Worm (Caenorhabditis elegans) whole organism, early embryonic: ENCODE measurements around the gene C13G3.1.

Experiments used
- B0310.2 ChIP-seq: sonication (generic microtip); optimal IDR thresholded peaks from 2 replicates; lab custom pipeline; 2016; ENCODE audit warnings: mild to moderate bottlenecking, missing genetic modification characterization, missing compliant biosample characterization
- F13C5.2 ChIP-seq: sonication (generic microtip); optimal IDR thresholded peaks from 2 replicates; lab custom pipeline; 2017; ENCODE audit warnings: mild to moderate bottlenecking, missing genetic modification characterization, inconsistent platforms, missing compliant biosample characterization
- aly-1 ChIP-seq: sonication (generic microtip); optimal IDR thresholded peaks from 2 replicates; lab custom pipeline; 2016; ENCODE audit warnings: missing genetic modification characterization, missing compliant biosample characterization
- ama-1 ChIP-seq: fragments of 150-350 bp; optimal IDR thresholded peaks from 2 replicates; lab custom pipeline; 2014
- ceh-13 ChIP-seq: fragments of 200-800 bp; sonication (Bioruptor generic); optimal IDR thresholded peaks from 2 replicates; lab custom pipeline; 2018; ENCODE audit warnings: mild to moderate bottlenecking, missing genetic modification characterization, missing compliant biosample characterization
- ceh-36 ChIP-seq: sonication (generic microtip); optimal IDR thresholded peaks from 2 replicates; lab custom pipeline; 2016; ENCODE audit warnings: missing genetic modification characterization, inconsistent platforms, missing compliant biosample characterization
- ets-7 ChIP-seq: sonication (generic microtip); optimal IDR thresholded peaks from 2 replicates; lab custom pipeline; 2016; ENCODE audit warnings: missing genotype, missing genetic modification characterization, missing compliant biosample characterization
- flt-1 ChIP-seq: fragments of 200-800 bp; sonication (Bioruptor generic); IDR thresholded peaks from 2 replicates; pipeline ENCODE4 v1.3.6; 2022; ENCODE audit warnings: missing genetic modification characterization, missing compliant biosample characterization
- hmbx-1 ChIP-seq: sonication (generic microtip); optimal IDR thresholded peaks from 2 replicates; lab custom pipeline; 2016; ENCODE audit warnings: mild to moderate bottlenecking, missing genetic modification characterization, missing compliant biosample characterization
- hmg-4 ChIP-seq: fragments of 200-800 bp; sonication (Bioruptor generic); optimal IDR thresholded peaks from 2 replicates; lab custom pipeline; 2018; ENCODE audit warnings: mild to moderate bottlenecking, missing genetic modification characterization, missing compliant biosample characterization
- hnd-1 ChIP-seq: sonication (generic microtip); optimal IDR thresholded peaks from 2 replicates; lab custom pipeline; 2016; ENCODE audit warnings: missing genetic modification characterization, missing compliant biosample characterization
- pes-1 ChIP-seq: fragments of 200-800 bp; sonication (Bioruptor generic); IDR thresholded peaks from 2 replicates; pipeline ENCODE4 v1.3.6; 2022; ENCODE audit warnings: missing genetic modification reagents, missing genetic modification characterization, missing compliant biosample characterization
- scrt-1 ChIP-seq: fragments of 200-800 bp; sonication (Bioruptor generic); IDR thresholded peaks from 2 replicates; pipeline ENCODE4 v1.3.6; 2022; ENCODE audit warnings: missing genetic modification characterization, missing compliant biosample characterization
- sea-1 ChIP-seq: fragments of 200-800 bp; sonication (Bioruptor generic); conservative IDR thresholded peaks from 2 replicates; pipeline ENCODE4 v1.3.6; 2022; ENCODE audit warnings: missing genetic modification characterization, missing compliant biosample characterization
- tbx-11 ChIP-seq: fragments of 200-800 bp; sonication (Bioruptor generic); IDR thresholded peaks from 2 replicates; pipeline ENCODE4 v1.3.6; 2022; ENCODE audit warnings: missing genetic modification characterization, missing compliant biosample characterization
- tbx-37 ChIP-seq: fragments of 200-800 bp; sonication (Bioruptor generic); conservative IDR thresholded peaks from 2 replicates; pipeline ENCODE4 v1.3.6; 2022; ENCODE audit warnings: missing genetic modification reagents, missing genetic modification characterization, missing compliant biosample characterization
- tra-4 ChIP-seq: sonication (generic microtip); optimal IDR thresholded peaks from 2 replicates; lab custom pipeline; 2017; ENCODE audit warnings: missing genetic modification characterization, missing compliant biosample characterization

Gene C13G3.1

DNA sequence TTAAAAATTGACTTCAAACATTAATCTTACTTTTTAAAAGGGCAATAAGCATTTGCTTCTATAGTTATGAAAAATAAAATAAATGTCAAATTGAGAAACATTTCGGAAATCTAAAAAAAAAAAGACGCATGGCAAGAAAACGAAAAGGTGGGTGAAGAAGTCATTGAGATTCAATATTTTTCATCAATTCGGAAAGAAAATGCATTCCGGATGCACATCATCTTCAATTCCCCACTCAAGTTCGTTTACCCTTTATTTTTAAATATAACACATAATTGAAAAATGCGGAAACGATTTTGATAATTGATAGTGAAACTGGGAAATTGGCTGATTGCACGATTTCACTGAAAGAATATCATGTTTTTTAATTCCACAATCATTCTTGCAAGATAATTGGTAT lies 9.8 kb downstream of the C13G3.1 start, which contains the start of gene F53B7.4:
Gene F53B7.4, minus strand, starts transcription at position 101 of the 400 bp plus-strand sequence.
- no peak for TF ChIP-seq scrt-1 (GFP tag; lab: Robert Waterston, UW)
- no peak for TF ChIP-seq flt-1 (GFP tag; lab: Robert Waterston, UW)
- no peak for TF ChIP-seq tbx-11
- no peak for TF ChIP-seq hmbx-1
- no peak for TF ChIP-seq ets-7 (tag; lab: Kevin White, UChicago)
- TF ChIP-seq ceh-36 (tag; lab: Kevin White, UChicago) = no peak
- TF ChIP-seq F13C5.2 (tag; lab: Kevin White, UChicago) = no peak
- TF ChIP-seq sea-1 (GFP tag; lab: Robert Waterston, UW) = no peak
- TF ChIP-seq ceh-13 (GFP tag; lab: Kevin White, UChicago) = no peak
- TF ChIP-seq tra-4 (tag; lab: Kevin White, UChicago) = no peak

DNA sequence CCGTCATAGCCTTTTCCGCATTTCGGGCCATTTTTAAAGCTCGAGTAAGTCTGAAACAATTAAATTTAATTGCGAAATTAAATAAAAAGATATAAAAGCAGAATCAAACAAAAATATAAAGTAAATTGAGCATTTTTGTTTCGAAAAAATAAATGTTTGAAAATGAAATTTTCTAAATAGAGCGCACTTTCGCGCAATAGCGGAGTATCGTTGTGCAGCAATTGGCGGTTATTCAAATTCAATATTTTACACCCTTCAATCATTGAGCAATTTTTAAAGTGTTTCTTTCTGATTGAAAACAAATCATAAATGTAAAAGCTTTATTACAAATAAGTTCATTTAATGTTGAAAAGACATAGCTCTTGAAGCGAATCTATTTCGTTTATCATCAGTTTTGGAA lies 11.6 kb downstream of the C13G3.1 start, which contains the start of gene isy-1:
Gene isy-1, minus strand, starts transcription at position 50 of the 400 bp plus-strand sequence.
- no peak for TF ChIP-seq tbx-11
- no peak for TF ChIP-seq pes-1 (GFP tag; lab: Robert Waterston, UW)
- peak; percentile 23 for TF ChIP-seq F13C5.2 (tag; lab: Kevin White, UChicago)

- no peak for TF ChIP-seq flt-1 (GFP tag; lab: Robert Waterston, UW)
- no peak for TF ChIP-seq ets-7 (tag; lab: Kevin White, UChicago)
- TF ChIP-seq tbx-11 = no peak
- TF ChIP-seq ceh-36 (tag; lab: Kevin White, UChicago) = no peak
- TF ChIP-seq aly-1 = no peak
- TF ChIP-seq F13C5.2 (tag; lab: Kevin White, UChicago) = no peak
- TF ChIP-seq scrt-1 (GFP tag; lab: Robert Waterston, UW) = no peak
- no peak for TF ChIP-seq B0310.2
- TF ChIP-seq tra-4 (tag; lab: Kevin White, UChicago) = no peak
Measured at ce11 chrV:10998797-10999196, 13.5 kb downstream of the C13G3.1 start, which contains the start of gene F53B7.7. Gene F53B7.7, plus strand, starts transcription at chrV:10999097.

DNA sequence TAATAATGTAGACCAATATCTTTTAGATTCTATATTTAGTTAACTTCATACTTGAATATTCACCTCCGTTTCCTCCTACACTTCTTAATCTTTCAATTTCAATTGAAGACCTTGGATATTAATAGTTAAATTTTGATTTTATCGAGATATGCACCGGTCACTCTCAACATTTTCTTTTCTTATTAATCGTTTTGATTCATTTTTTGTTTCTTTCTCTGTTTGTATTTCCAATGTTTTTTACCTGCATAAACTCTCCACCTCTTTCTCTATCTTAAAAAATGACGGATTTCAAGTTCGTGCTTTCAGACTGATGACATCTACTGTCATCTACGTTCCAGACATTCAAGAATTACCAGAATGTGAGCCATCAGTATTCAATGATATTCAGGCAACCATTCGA lies 20.5 kb downstream of the C13G3.1 start, which contains the start of gene frpr-9:
Gene frpr-9, plus strand, starts transcription at position 301 of the 400 bp plus-strand sequence.
- TF ChIP-seq F13C5.2 (tag; lab: Kevin White, UChicago) (no peak), B0310.2 (no peak)

DNA sequence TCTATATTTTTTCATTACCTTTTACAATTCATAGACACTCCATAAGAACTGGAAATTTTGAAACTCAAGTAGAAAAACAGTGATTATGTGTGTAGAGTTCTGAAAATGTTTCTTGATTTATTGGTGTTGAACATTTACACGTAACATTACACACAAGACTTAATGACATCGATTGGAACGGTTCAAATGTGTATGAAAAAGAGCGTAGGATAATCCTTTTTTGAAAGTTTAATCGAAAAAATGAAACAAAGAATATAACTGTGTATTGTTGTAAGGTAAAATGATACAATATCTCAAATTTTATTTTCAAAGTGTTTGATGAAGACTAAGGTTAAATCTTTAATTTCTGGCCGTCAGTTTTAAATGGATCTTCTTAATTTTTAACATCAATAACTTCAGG lies 31.2 kb downstream of the C13G3.1 start, which contains the start of gene fig-1:
Gene fig-1, minus strand, starts transcription at position 101 of the 400 bp plus-strand sequence.
- TF ChIP-seq sea-1 (GFP tag; lab: Robert Waterston, UW) (no peak), ama-1 (lab: Kevin White, UChicago) (no peak), F13C5.2 (tag; lab: Kevin White, UChicago) (no peak), hnd-1 (no peak), flt-1 (GFP tag; lab: Robert Waterston, UW) (no peak), tra-4 (tag; lab: Kevin White, UChicago) (no peak), hmg-4 (GFP tag; lab: Kevin White, UChicago) (no peak), B0310.2 (no peak), ets-7 (tag; lab: Kevin White, UChicago) (no peak), aly-1 (no peak), hmbx-1 (no peak), ceh-36 (tag; lab: Kevin White, UChicago) (no peak), pes-1 (GFP tag; lab: Robert Waterston, UW) (no peak), scrt-1 (GFP tag; lab: Robert Waterston, UW) (no peak), tbx-11 (no peak), ceh-13 (GFP tag; lab: Kevin White, UChicago) (no peak), tbx-37 (GFP tag; lab: Robert Waterston, UW) (no peak)

- TF ChIP-seq ets-7 (tag; lab: Kevin White, UChicago) = no peak
- TF ChIP-seq sea-1 (GFP tag; lab: Robert Waterston, UW) = no peak
- no peak for TF ChIP-seq tbx-11
- no peak for TF ChIP-seq aly-1
- no peak for TF ChIP-seq flt-1 (GFP tag; lab: Robert Waterston, UW)
- no peak for TF ChIP-seq ceh-36 (tag; lab: Kevin White, UChicago)
Measured at ce11 chrV:10975091-10975490, 37.2 kb downstream of the C13G3.1 start.

- no peak for TF ChIP-seq hmbx-1
- TF ChIP-seq tbx-11 = no peak
- TF ChIP-seq ceh-13 (GFP tag; lab: Kevin White, UChicago) = no peak
- TF ChIP-seq ama-1 (lab: Kevin White, UChicago) = no peak
- TF ChIP-seq hnd-1 = no peak
Measured at ce11 chrV:10970930-10971329, 41.3 kb downstream of the C13G3.1 start.

ce11 chrV:10970070-10970469 lies 42.2 kb downstream of the C13G3.1 start, which contains the start of gene F17C11.22:
Gene F17C11.22, minus strand, starts transcription at chrV:10970170.
- TF ChIP-seq hmg-4 (GFP tag; lab: Kevin White, UChicago) = no peak
- no peak for TF ChIP-seq B0310.2
- TF ChIP-seq aly-1 = no peak
- TF ChIP-seq hmbx-1 = no peak
- no peak for TF ChIP-seq ceh-13 (GFP tag; lab: Kevin White, UChicago)
- no peak for TF ChIP-seq tra-4 (tag; lab: Kevin White, UChicago)
- no peak for TF ChIP-seq flt-1 (GFP tag; lab: Robert Waterston, UW)
- no peak for TF ChIP-seq tbx-11
- TF ChIP-seq ama-1 (lab: Kevin White, UChicago) = no peak
- no peak for TF ChIP-seq pes-1 (GFP tag; lab: Robert Waterston, UW)
- TF ChIP-seq ceh-36 (tag; lab: Kevin White, UChicago) = no peak
- no peak for TF ChIP-seq F13C5.2 (tag; lab: Kevin White, UChicago)
- TF ChIP-seq ets-7 (tag; lab: Kevin White, UChicago) = no peak
- no peak for TF ChIP-seq hnd-1
- TF ChIP-seq tbx-37 (GFP tag; lab: Robert Waterston, UW) = no peak
- no peak for TF ChIP-seq scrt-1 (GFP tag; lab: Robert Waterston, UW)
- TF ChIP-seq sea-1 (GFP tag; lab: Robert Waterston, UW) = no peak
